Worm (Caenorhabditis elegans) whole organism, early embryonic: ENCODE results near the gene Y25C1A.6.

Experiments used
- F13C5.2 ChIP-seq: sonication (generic microtip); optimal IDR thresholded peaks from 2 replicates; lab custom pipeline; 2017; ENCODE audit warnings: mild to moderate bottlenecking, missing genetic modification characterization, inconsistent platforms, missing compliant biosample characterization
- ama-1 ChIP-seq: fragments of 150-350 bp; optimal IDR thresholded peaks from 2 replicates; lab custom pipeline; 2014
- tra-4 ChIP-seq: sonication (generic microtip); optimal IDR thresholded peaks from 2 replicates; lab custom pipeline; 2017; ENCODE audit warnings: missing genetic modification characterization, missing compliant biosample characterization

ce11 chrII:3043358-3043757 is 17.5 kb upstream of the Y25C1A.6 start, which contains the start of gene B0454.8:
- TF ChIP-seq ama-1 (lab: Kevin White, UChicago) (no peak), tra-4 (tag; lab: Kevin White, UChicago) (no peak), F13C5.2 (no peak)
